Worm (Caenorhabditis elegans) whole organism, young adult: Measurements from ENCODE around the gene tag-241.

Experiments used
- B0035.1 ChIP-seq: sonication (generic microtip); optimal IDR thresholded peaks from 2 replicates; lab custom pipeline; 2016; ENCODE audit warnings: missing genetic modification characterization, mild to moderate bottlenecking, missing compliant biosample characterization, missing genotype, missing genetic modification reagents
- C17E4.6 ChIP-seq: fragments of 200-800 bp; sonication (Bioruptor generic); IDR thresholded peaks from 2 replicates; pipeline ENCODE4 v1.3.6; 2022; ENCODE audit warnings: missing genetic modification reagents, missing genetic modification characterization, missing compliant biosample characterization
- F10E7.11 ChIP-seq: sonication (generic microtip); optimal IDR thresholded peaks from 2 replicates; lab custom pipeline; 2017; ENCODE audit warnings: mild to moderate bottlenecking, missing genetic modification characterization, moderate library complexity, missing compliant biosample characterization
- F57A8.1 ChIP-seq: fragments of 200-800 bp; sonication (Bioruptor generic); optimal IDR thresholded peaks from 2 replicates; lab custom pipeline; 2018; ENCODE audit warnings: mild to moderate bottlenecking, missing genetic modification characterization, moderate library complexity, missing compliant biosample characterization
- F57C9.4 ChIP-seq: sonication (generic microtip); optimal IDR thresholded peaks from 2 replicates; lab custom pipeline; 2017; ENCODE audit warnings: mild to moderate bottlenecking, missing genetic modification characterization, missing compliant biosample characterization
- K11D2.4 ChIP-seq: fragments of 200-800 bp; sonication (Bioruptor generic); IDR thresholded peaks from 2 replicates; pipeline ENCODE4 v1.3.6; 2022; ENCODE audit warnings: missing genetic modification reagents, missing genetic modification characterization, missing compliant biosample characterization
- T26A5.8 ChIP-seq: sonication (generic microtip); optimal IDR thresholded peaks from 2 replicates; lab custom pipeline; 2016; ENCODE audit warnings: missing genetic modification characterization, missing compliant biosample characterization
- Y56A3A.18 ChIP-seq: fragments of 200-800 bp; sonication (Bioruptor generic); IDR thresholded peaks from 2 replicates; pipeline ENCODE4 v1.3.6; 2022; ENCODE audit warnings: missing genetic modification reagents, missing genetic modification characterization, missing compliant biosample characterization
- Y79H2A.3 ChIP-seq: fragments of 200-800 bp; sonication (Bioruptor generic); conservative IDR thresholded peaks from 2 replicates; pipeline ENCODE4 v1.3.6; 2022; ENCODE audit warnings: missing genetic modification reagents, missing genetic modification characterization, missing compliant biosample characterization
- Y95B8A.8 ChIP-seq: fragments of 200-800 bp; sonication (Bioruptor generic); IDR thresholded peaks from 2 replicates; pipeline ENCODE4 v1.3.6; 2022; ENCODE audit warnings: missing genetic modification reagents, missing genetic modification characterization, missing compliant biosample characterization
- akir-1 ChIP-seq: fragments of 200-800 bp; sonication (Bioruptor generic); optimal IDR thresholded peaks from 2 replicates; lab custom pipeline; 2018; ENCODE audit warnings: mild to moderate bottlenecking, missing genetic modification characterization, moderate library complexity, missing compliant biosample characterization
- ama-1 ChIP-seq, 3 experiments: fragments of 150-350 bp in 1 of 3; sonication (generic microtip) in 2 of 3; optimal IDR thresholded peaks; 2 replicates each; lab custom pipeline; 2014 to 2018; ENCODE audit warnings: missing biosample characterization in 2 of 3, missing genetic modification characterization in 2 of 3, missing genetic modification reagents in 2 of 3
- atf-7 ChIP-seq: sonication (generic microtip); optimal IDR thresholded peaks from 2 replicates; lab custom pipeline; 2017; ENCODE audit warnings: mild to moderate bottlenecking, missing genetic modification characterization, missing compliant biosample characterization
- cebp-1 ChIP-seq, 2 experiments: fragments of 200-800 bp in 1 of 2; sonication (Bioruptor generic) in 1 of 2; sonication (generic microtip) in 1 of 2; IDR thresholded peaks in 1 of 2; optimal IDR thresholded peaks in 1 of 2; 2 replicates each; pipeline versions ENCODE4 v1.3.6 to Lab custom; 2017 to 2022; ENCODE audit warnings: missing compliant biosample characterization in 2 of 2, missing genetic modification characterization in 2 of 2, mild to moderate bottlenecking in 1 of 2, missing genetic modification reagents in 1 of 2, moderate library complexity in 1 of 2
- cebp-2 ChIP-seq: fragments of 200-800 bp; sonication (Bioruptor generic); IDR thresholded peaks from 2 replicates; pipeline ENCODE4 v1.3.6; 2022; ENCODE audit warnings: missing genetic modification characterization, missing compliant biosample characterization
- ceh-40 ChIP-seq: fragments of 200-800 bp; sonication (Bioruptor generic); IDR thresholded peaks from 2 replicates; pipeline ENCODE4 v1.3.6; 2022; ENCODE audit warnings: missing genetic modification characterization, missing compliant biosample characterization
- ceh-79 ChIP-seq: sonication (generic microtip); optimal IDR thresholded peaks from 2 replicates; lab custom pipeline; 2017; ENCODE audit warnings: mild to moderate bottlenecking, missing genetic modification characterization, missing compliant biosample characterization
- egl-18 ChIP-seq: fragments of 200-800 bp; sonication (Bioruptor generic); IDR thresholded peaks from 2 replicates; pipeline ENCODE4 v1.3.6; 2022; ENCODE audit warnings: missing genetic modification reagents, missing genetic modification characterization, missing compliant biosample characterization
- egrh-3 ChIP-seq: fragments of 200-800 bp; sonication (Bioruptor generic); IDR thresholded peaks from 2 replicates; pipeline ENCODE4 v1.3.6; 2022; ENCODE audit warnings: missing genetic modification reagents, missing genetic modification characterization, missing compliant biosample characterization
- ets-4 ChIP-seq: fragments of 200-800 bp; sonication (Bioruptor generic); optimal IDR thresholded peaks from 2 replicates; lab custom pipeline; 2018; ENCODE audit warnings: mild to moderate bottlenecking, missing genetic modification characterization, missing compliant biosample characterization
- hlh-12 ChIP-seq: sonication (generic microtip); optimal IDR thresholded peaks from 2 replicates; lab custom pipeline; 2016; ENCODE audit warnings: missing genetic modification characterization, missing compliant biosample characterization
- hmg-20 ChIP-seq: fragments of 200-800 bp; sonication (Bioruptor generic); IDR thresholded peaks from 2 replicates; pipeline ENCODE4 v1.3.6; 2022; ENCODE audit warnings: missing genetic modification reagents, missing genetic modification characterization, missing compliant biosample characterization
- hrde-1 ChIP-seq: sonication (generic microtip); optimal IDR thresholded peaks from 2 replicates; lab custom pipeline; 2016; ENCODE audit warnings: missing genetic modification characterization, mild to moderate bottlenecking, missing compliant biosample characterization, moderate library complexity, missing genotype, missing genetic modification reagents, borderline replicate concordance
- hsf-1 ChIP-seq: fragments of 200-800 bp; sonication (Bioruptor generic); IDR thresholded peaks from 2 replicates; pipeline ENCODE4 v1.3.6; 2022; ENCODE audit warnings: missing genetic modification reagents, missing genetic modification characterization, missing compliant biosample characterization
- let-607 ChIP-seq, 2 experiments: fragments of 200-800 bp in 1 of 2; sonication (Bioruptor generic) in 1 of 2; sonication (generic microtip) in 1 of 2; optimal IDR thresholded peaks; 2 replicates each; lab custom pipeline; 2016 to 2018; ENCODE audit warnings: mild to moderate bottlenecking in 2 of 2, missing compliant biosample characterization in 2 of 2, missing genetic modification characterization in 2 of 2, moderate library complexity in 2 of 2, missing genotype in 1 of 2
- lin-40 ChIP-seq: sonication (generic microtip); optimal IDR thresholded peaks from 2 replicates; lab custom pipeline; 2016; ENCODE audit warnings: missing genetic modification characterization, mild to moderate bottlenecking, missing compliant biosample characterization, missing genotype, missing genetic modification reagents
- lin-54 ChIP-seq: fragments of 200-800 bp; sonication (Bioruptor generic); optimal IDR thresholded peaks from 2 replicates; lab custom pipeline; 2018; ENCODE audit warnings: mild to moderate bottlenecking, missing genetic modification characterization, missing compliant biosample characterization
- madf-10 ChIP-seq: sonication (generic microtip); optimal IDR thresholded peaks from 2 replicates; lab custom pipeline; 2016; ENCODE audit warnings: mild to moderate bottlenecking, missing genetic modification characterization, missing compliant biosample characterization
- madf-3 ChIP-seq: fragments of 200-800 bp; sonication (Bioruptor generic); IDR thresholded peaks from 2 replicates; pipeline ENCODE4 v1.3.6; 2022; ENCODE audit warnings: missing genetic modification reagents, missing genetic modification characterization, missing compliant biosample characterization
- nfya-1 ChIP-seq: sonication (generic microtip); optimal IDR thresholded peaks from 2 replicates; lab custom pipeline; 2017; ENCODE audit warnings: antibody characterized with exemption, missing compliant biosample characterization, missing genetic modification characterization, borderline replicate concordance; ENCODE audit not compliant: insufficient read depth
- nfyb-1 ChIP-seq: fragments of 200-800 bp; sonication (Bioruptor generic); IDR thresholded peaks from 2 replicates; pipeline ENCODE4 v1.3.6; 2022; ENCODE audit warnings: missing genetic modification reagents, missing genetic modification characterization, missing compliant biosample characterization
- nhr-80 ChIP-seq: sonication (generic microtip); optimal IDR thresholded peaks from 2 replicates; lab custom pipeline; 2016; ENCODE audit warnings: missing genetic modification characterization, missing compliant biosample characterization
- nhr-90 ChIP-seq: sonication (generic microtip); optimal IDR thresholded peaks from 2 replicates; lab custom pipeline; 2016; ENCODE audit warnings: missing genotype, mild to moderate bottlenecking, missing genetic modification characterization, missing compliant biosample characterization
- snpc-1.1 ChIP-seq: sonication (generic microtip); optimal IDR thresholded peaks from 2 replicates; lab custom pipeline; 2017; ENCODE audit warnings: missing genetic modification characterization, mild to moderate bottlenecking, missing compliant biosample characterization, antibody characterized with exemption, moderate library complexity, missing genotype, missing genetic modification reagents; ENCODE audit not compliant: insufficient read depth
- snpc-4 ChIP-seq, 5 experiments: fragments of 150-350 bp in 1 of 5; sonication (generic microtip) in 4 of 5; optimal IDR thresholded peaks; 2 replicates each; lab custom pipeline; 2014 to 2018; ENCODE audit warnings: missing genetic modification characterization in 5 of 5, missing biosample characterization in 3 of 5, antibody characterized with exemption in 2 of 5, mild to moderate bottlenecking in 2 of 5, missing compliant biosample characterization in 2 of 5, missing genotype in 2 of 5, moderate library complexity in 2 of 5, missing genetic modification reagents in 1 of 5
- unc-62 ChIP-seq: fragments of 150-350 bp; optimal IDR thresholded peaks from 2 replicates; lab custom pipeline; 2014; ENCODE audit warnings: missing biosample characterization, missing genetic modification reagents, missing genetic modification characterization
- zfh-2 ChIP-seq: fragments of 200-800 bp; sonication (Bioruptor generic); conservative IDR thresholded peaks from 2 replicates; pipeline ENCODE4 v1.3.6; 2022; ENCODE audit warnings: missing genetic modification reagents, missing genetic modification characterization, missing compliant biosample characterization
- ztf-26 ChIP-seq: sonication (generic microtip); optimal IDR thresholded peaks from 2 replicates; lab custom pipeline; 2017; ENCODE audit warnings: missing genetic modification characterization, missing compliant biosample characterization
- ztf-28 ChIP-seq: fragments of 200-800 bp; sonication (Bioruptor generic); IDR thresholded peaks from 2 replicates; pipeline ENCODE4 v1.3.6; 2022; ENCODE audit warnings: missing genetic modification reagents, missing genetic modification characterization, missing compliant biosample characterization
- ztf-3 ChIP-seq: fragments of 200-800 bp; sonication (Bioruptor generic); optimal IDR thresholded peaks from 2 replicates; lab custom pipeline; 2018; ENCODE audit warnings: mild to moderate bottlenecking, missing genetic modification characterization, missing compliant biosample characterization
- ztf-6 ChIP-seq: fragments of 200-800 bp; sonication (Bioruptor generic); IDR thresholded peaks from 2 replicates; pipeline ENCODE4 v1.3.6; 2022; ENCODE audit warnings: missing genetic modification reagents, missing genetic modification characterization, missing compliant biosample characterization

The tag-241 gene

DNA sequence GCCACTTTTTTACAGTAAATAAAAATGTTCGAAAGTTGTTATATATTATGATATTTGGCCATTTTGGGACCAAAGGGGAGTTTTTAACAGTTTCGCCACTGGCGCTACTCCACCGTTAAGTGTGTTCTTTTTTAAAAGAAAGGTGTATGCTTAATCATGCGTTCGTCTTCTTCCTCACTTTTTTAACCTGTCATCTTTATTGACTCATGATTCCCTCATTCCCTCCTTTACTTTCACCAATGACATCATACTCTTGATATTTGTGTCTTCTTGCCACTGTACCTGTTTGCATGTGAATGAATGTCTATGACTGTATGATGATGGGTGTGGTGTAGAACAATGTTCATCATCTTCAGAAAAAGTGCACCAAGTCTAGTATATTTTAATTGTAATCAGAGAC, 33.2 kb upstream of the tag-241 start (continued):
- TF ChIP-seq nfya-1 (tag; lab: Kevin White, UChicago) (no peak), nfyb-1 (GFP tag; lab: Robert Waterston, UW) (peak; percentile 55; the same call in 1 of the 2 replicates), ceh-40 (GFP tag; lab: Robert Waterston, UW) (0 out of 2 replicates have a peak, but pooled peaks have one; percentile 11), ztf-3 (GFP tag; lab: Kevin White, UChicago) (no peak), cebp-1 (GFP tag; IDR thresholded peaks at IDR 0.05; lab: Robert Waterston, UW) (peak; percentile 66), cebp-1 (tag; optimal IDR thresholded peaks at IDR 0.05; lab: Kevin White, UChicago) (peak; percentile 65), madf-3 (no peak), lin-54 (no peak)

DNA sequence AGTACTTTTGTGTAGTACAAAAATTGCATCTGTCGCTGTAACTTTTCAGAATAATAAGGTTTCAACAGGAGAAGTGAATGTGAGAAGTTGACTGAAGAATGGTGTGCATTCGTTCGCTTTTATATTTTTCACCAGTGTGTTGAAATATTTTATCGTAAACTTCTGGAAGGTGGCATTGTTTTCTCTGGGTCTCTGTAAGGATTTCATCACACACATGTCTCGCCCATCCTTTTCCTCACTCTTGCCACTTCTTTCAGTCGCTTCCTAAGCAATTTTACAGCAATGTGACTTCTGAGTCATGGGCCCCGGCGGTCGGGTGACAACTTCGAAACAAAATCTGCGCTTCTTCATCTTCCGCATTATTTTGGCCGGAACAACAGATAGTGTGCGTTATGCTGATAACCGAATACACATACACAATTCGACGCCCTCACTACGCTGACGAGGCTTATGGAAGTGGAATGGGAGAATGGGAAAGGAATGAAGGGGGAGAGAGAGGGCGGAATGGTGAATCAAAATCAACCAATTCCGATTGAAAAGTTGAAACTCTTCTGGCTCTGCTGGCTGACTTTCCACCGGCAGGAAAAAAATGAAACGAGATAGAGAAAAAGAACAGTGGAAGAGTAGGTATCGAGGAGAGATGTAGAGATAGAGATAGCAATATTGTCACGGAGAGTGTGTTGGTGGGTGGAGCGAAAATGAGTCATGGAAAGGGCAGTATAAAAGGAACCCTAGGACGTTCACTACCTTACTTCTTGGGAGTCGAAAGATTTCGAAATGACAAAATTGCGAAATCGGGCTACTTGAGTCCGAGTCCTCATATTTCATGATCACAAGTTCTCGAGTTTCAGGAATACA, 32.2 kb upstream of the tag-241 start:
- TF ChIP-seq let-607 (tag; optimal IDR thresholded peaks at IDR 0.05; lab: Kevin White, UChicago) (peak in 1 of 2 experiments; percentile 61), nhr-80 (tag; lab: Kevin White, UChicago) (peak; percentile 90), T26A5.8 (tag; lab: Kevin White, UChicago) (no peak), cebp-1 (GFP tag; IDR thresholded peaks at IDR 0.05; lab: Robert Waterston, UW) (peak; percentile 98), cebp-1 (tag; optimal IDR thresholded peaks at IDR 0.05; lab: Kevin White, UChicago) (peak; percentile 99), atf-7 (no peak), nhr-90 (peak; percentile 62), egrh-3 (0 out of 2 replicates have a peak, but pooled peaks have one; percentile 6), nfyb-1 (GFP tag; lab: Robert Waterston, UW) (0 out of 2 replicates have a peak, but pooled peaks have one; percentile 25), unc-62 (GFP tag; lab: Kevin White, UChicago) (peak; percentile 64), egl-18 (GFP tag; lab: Robert Waterston, UW) (no peak), zfh-2 (GFP tag; lab: Robert Waterston, UW) (peak; percentile 74), akir-1 (GFP tag; lab: Kevin White, UChicago) (peak; percentile 3), ama-1 (optimal IDR thresholded peaks at IDR 0.05; lab: Kevin White, UChicago) (peak; percentile 8), ama-1 (GFP tag; optimal IDR thresholded peaks at IDR 0.05; lab: Kevin White, UChicago) (no peak), ets-4 (GFP tag; lab: Kevin White, UChicago) (peak; percentile 76), Y56A3A.18 (GFP tag; lab: Robert Waterston, UW) (0 out of 2 replicates have a peak, but pooled peaks have one; percentile 36), ztf-6 (GFP tag; lab: Robert Waterston, UW) (no peak), snpc-4 (GFP tag; optimal IDR thresholded peaks at IDR 0.05; lab: Kevin White, UChicago) (no peak), snpc-4 (tag; optimal IDR thresholded peaks at IDR 0.05; lab: Kevin White, UChicago) (peak in 1 of 4 experiments; percentile 5), madf-10 (tag; lab: Kevin White, UChicago) (peak; percentile 7), lin-40 (peak; percentile 6), Y95B8A.8 (GFP tag; lab: Robert Waterston, UW) (peak; percentile 59; the same call in 1 of the 2 replicates), ceh-79 (tag; lab: Kevin White, UChicago) (no peak), F10E7.11 (tag; lab: Kevin White, UChicago) (no peak), hsf-1 (GFP tag; lab: Robert Waterston, UW) (no peak)

DNA sequence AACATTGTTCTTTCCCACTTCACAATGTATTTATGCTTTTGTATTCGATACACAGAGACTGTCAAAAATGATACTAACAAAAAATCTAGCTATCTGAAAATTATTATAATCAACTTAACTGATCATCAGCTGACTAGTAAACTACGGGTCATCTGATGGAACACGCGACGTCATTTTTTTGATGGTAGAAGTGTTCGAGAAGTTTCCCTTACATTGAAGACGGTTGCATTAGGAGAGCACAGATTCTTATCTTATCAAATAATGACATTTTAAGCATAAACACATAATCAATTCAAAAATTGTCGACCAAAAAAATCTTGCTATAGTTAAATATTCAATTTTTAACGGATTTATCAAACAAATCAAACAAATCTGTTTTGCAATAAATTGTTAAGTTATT, 31.1 kb upstream of the tag-241 start:
- TF ChIP-seq K11D2.4 (GFP tag; lab: Robert Waterston, UW) (peak; percentile 35; the same call in 1 of the 2 replicates), F57A8.1 (GFP tag; lab: Kevin White, UChicago) (no peak), hrde-1 (no peak), lin-54 (peak; percentile 4), ceh-79 (tag; lab: Kevin White, UChicago) (no peak), B0035.1 (tag; lab: Kevin White, UChicago) (no peak), F57C9.4 (tag; lab: Kevin White, UChicago) (no peak), ztf-26 (no peak), hsf-1 (GFP tag; lab: Robert Waterston, UW) (peak; percentile 76), hmg-20 (GFP tag; lab: Robert Waterston, UW) (no peak), cebp-2 (GFP tag; lab: Robert Waterston, UW) (no peak), Y95B8A.8 (GFP tag; lab: Robert Waterston, UW) (no peak), snpc-1.1 (tag; lab: Kevin White, UChicago) (no peak), C17E4.6 (GFP tag; lab: Robert Waterston, UW) (no peak), hlh-12 (tag; lab: Kevin White, UChicago) (no peak), ztf-28 (GFP tag; lab: Robert Waterston, UW) (no peak), lin-40 (peak; percentile 41), Y79H2A.3 (GFP tag; lab: Robert Waterston, UW) (no peak)
